Worm (Caenorhabditis elegans): ENCODE measurements around the gene osm-6.

osm-6 gene

DNA sequence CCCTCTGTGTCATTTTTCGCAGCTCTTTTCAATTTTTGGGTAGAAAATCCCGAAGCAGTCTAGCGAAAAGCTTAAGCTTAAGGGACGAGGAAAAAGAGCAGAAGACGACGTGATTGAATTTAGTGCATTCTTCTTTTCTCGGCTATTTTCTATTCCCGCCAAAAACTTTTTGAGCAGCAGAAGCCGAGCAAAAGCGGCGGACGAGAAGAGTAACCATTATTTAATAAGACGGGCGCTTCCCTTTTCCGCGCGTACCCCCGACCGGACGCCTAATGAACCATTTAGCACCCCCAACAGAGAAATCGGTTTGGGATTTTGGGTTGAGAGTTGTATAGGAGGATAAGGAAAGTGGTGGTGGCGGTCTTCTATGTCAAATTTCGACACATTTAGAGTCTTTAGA, 26.4 kb upstream of the osm-6 start:
- TF ChIP-seq ces-1 (GFP tag; optimal IDR thresholded peaks at IDR 0.05): peak; percentile 75
- TF ChIP-seq hmg-1.1 (GFP tag; IDR thresholded peaks at IDR 0.05): no peak
- no peak for TF ChIP-seq F26F4.8 (GFP tag; conservative IDR thresholded peaks at IDR 0.05)
- peak; percentile 59 for TF ChIP-seq fkh-10 (GFP tag; optimal IDR thresholded peaks at IDR 0.05)
- no peak for TF ChIP-seq lir-3 (tag; optimal IDR thresholded peaks at IDR 0.05)
- TF ChIP-seq madf-9 (GFP tag; conservative IDR thresholded peaks at IDR 0.05): no peak
- no peak for TF ChIP-seq hif-1 (tag; optimal IDR thresholded peaks at IDR 0.05)
- TF ChIP-seq nhr-77 (tag; optimal IDR thresholded peaks at IDR 0.05): no peak
- TF ChIP-seq mes-2 (tag; optimal IDR thresholded peaks at IDR 0.05; ENCODE audit: poor library complexity, severe bottlenecking): no peak
- TF ChIP-seq duxl-1 (tag; optimal IDR thresholded peaks at IDR 0.05; ENCODE audit: poor library complexity): no peak
- TF ChIP-seq Y5F2A.4 (GFP tag; optimal IDR thresholded peaks at IDR 0.05): no peak
- no peak for TF ChIP-seq php-3 (GFP tag; IDR thresholded peaks at IDR 0.05)
- TF ChIP-seq nhr-102 (tag; optimal IDR thresholded peaks at IDR 0.05): no peak
- no peak for TF ChIP-seq nhr-28 (tag; optimal IDR thresholded peaks at IDR 0.05)
- no peak for TF ChIP-seq mdl-1 (tag; optimal IDR thresholded peaks at IDR 0.05)
- peak; percentile 78 for TF ChIP-seq ctbp-1 (GFP tag; IDR thresholded peaks at IDR 0.05)
- TF ChIP-seq egl-43 (GFP tag; IDR thresholded peaks at IDR 0.05): no peak
- TF ChIP-seq ZK546.5 (tag; optimal IDR thresholded peaks at IDR 0.05): no peak

DNA sequence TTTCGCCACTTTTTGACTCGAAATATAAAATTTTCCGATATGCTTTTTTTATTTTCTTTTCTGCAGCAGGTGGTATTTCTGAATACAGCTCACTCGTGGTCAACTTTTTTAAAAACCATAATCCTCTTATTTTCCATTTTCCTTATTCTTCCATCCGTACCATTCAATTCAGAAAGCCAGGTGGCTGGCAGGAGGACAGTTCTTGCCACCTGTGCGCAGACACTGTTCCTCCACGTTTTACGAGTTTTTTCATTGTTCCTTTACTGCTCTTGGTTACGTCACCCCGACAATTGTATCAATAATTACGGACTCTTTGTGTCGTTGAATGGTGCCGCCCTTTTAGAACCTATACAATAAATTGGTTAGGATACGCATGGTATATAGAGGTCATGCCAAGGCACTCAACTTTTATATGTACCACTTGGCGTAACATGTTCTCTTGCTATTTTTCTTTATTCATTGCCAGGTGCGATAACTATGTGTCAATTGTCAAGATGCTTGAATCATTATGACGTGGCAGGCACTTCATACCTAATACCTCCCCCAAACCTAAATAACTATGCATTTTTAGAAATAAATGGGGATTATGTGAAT, 25.7 kb upstream of the osm-6 start:
- TF ChIP-seq daf-12 (tag; optimal IDR thresholded peaks at IDR 0.05) (no peak), D1046.2 (GFP tag; IDR thresholded peaks at IDR 0.05) (no peak), ZK337.2 (GFP tag; IDR thresholded peaks at IDR 0.05) (no peak), duxl-1 (tag; optimal IDR thresholded peaks at IDR 0.05; ENCODE audit: poor library complexity) (no peak), ctbp-1 (GFP tag; IDR thresholded peaks at IDR 0.05) (no peak), sdz-12 (GFP tag; optimal IDR thresholded peaks at IDR 0.05) (no peak), lin-38 (GFP tag; IDR thresholded peaks at IDR 0.05) (no peak), lsy-2 (tag; optimal IDR thresholded peaks at IDR 0.05) (no peak), nhr-48 (tag; optimal IDR thresholded peaks at IDR 0.05) (no peak), daf-8 (GFP tag; IDR thresholded peaks at IDR 0.05) (no peak), nhr-237 (tag; optimal IDR thresholded peaks at IDR 0.05) (no peak)

DNA sequence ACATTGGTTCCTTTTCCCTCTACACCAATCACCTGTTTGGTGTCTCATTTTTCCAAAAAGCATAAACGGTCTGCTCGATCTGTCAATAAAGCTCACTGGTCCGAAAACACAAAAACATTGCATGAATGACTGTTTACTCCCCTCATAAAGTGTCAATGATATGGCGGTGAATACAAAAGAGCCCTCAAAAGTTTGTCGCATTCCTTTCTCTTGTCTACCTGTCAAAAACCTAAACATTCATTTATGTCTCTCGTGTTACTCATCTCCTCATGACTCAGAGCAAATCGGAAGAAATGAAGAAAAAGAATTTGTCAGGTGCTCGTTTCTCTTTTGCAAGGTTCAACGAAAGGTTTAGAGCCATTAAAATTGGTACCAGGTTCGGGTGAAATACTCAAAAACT, 24.0 kb upstream of the osm-6 start:
- no peak for TF ChIP-seq ceh-32 (tag; optimal IDR thresholded peaks at IDR 0.05; ENCODE audit: poor library complexity)
- TF ChIP-seq nhr-111 (GFP tag; optimal IDR thresholded peaks at IDR 0.05): no peak
- no peak for TF ChIP-seq egl-27 (tag; optimal IDR thresholded peaks at IDR 0.05)
- TF ChIP-seq zip-2 (tag; optimal IDR thresholded peaks at IDR 0.05): no peak
- no peak for TF ChIP-seq pha-4 (GFP tag; IDR thresholded peaks at IDR 0.05)
- TF ChIP-seq pha-4 (tag; optimal IDR thresholded peaks at IDR 0.05): peak; percentile 12
- TF ChIP-seq mep-1 (tag; optimal IDR thresholded peaks at IDR 0.05): no peak
- TF ChIP-seq dve-1 (tag; optimal IDR thresholded peaks at IDR 0.05; ENCODE audit: insufficient read depth): no peak
- peak; percentile 18 for TF ChIP-seq hlh-30 (tag; optimal IDR thresholded peaks at IDR 0.05; ENCODE audit: insufficient read depth)
- TF ChIP-seq nhr-6 (tag; optimal IDR thresholded peaks at IDR 0.05): peak; percentile 94
- no peak for TF ChIP-seq fos-1 (tag; optimal IDR thresholded peaks at IDR 0.05)
- TF ChIP-seq unc-62 (GFP tag; optimal IDR thresholded peaks at IDR 0.05 in 1 of 2): no peak
- no peak for TF ChIP-seq unc-62 (tag; optimal IDR thresholded peaks at IDR 0.05)

Measured in whole organism, L4 larva.